Fruit fly (Drosophila melanogaster) whole organism, adult: Measurements from ENCODE around the gene CG32206.

Experiments used
- CG12768 ChIP-seq: fragments of 200-800 bp; sonication (Bioruptor generic); optimal IDR thresholded peaks from 2 replicates; lab custom pipeline; 2017; ENCODE audit warnings: missing biosample characterization, missing genetic modification characterization, mild to moderate bottlenecking, moderate library complexity, missing genetic modification reagents
- CG14711 ChIP-seq: fragments of 200-800 bp; sonication (Bioruptor generic); optimal IDR thresholded peaks from 2 replicates; lab custom pipeline; 2018; ENCODE audit warnings: missing biosample characterization, mild to moderate bottlenecking, missing genetic modification characterization, moderate library complexity
- CG33017 ChIP-seq: fragments of 200-800 bp; sonication (Bioruptor generic); optimal IDR thresholded peaks from 2 replicates; lab custom pipeline; 2018; ENCODE audit warnings: missing biosample characterization, mild to moderate bottlenecking, missing genetic modification characterization, moderate library complexity
- CG5204 ChIP-seq: fragments of 200-800 bp; sonication (Bioruptor generic); optimal IDR thresholded peaks from 2 replicates; lab custom pipeline; 2016; ENCODE audit warnings: missing biosample characterization, missing genetic modification characterization
- CG7101 ChIP-seq: fragments of 200-800 bp; sonication (Bioruptor generic); optimal IDR thresholded peaks from 2 replicates; lab custom pipeline; 2018; ENCODE audit warnings: missing biosample characterization, mild to moderate bottlenecking, missing genetic modification characterization, moderate library complexity
- Crg-1 ChIP-seq: fragments of 200-800 bp; sonication (Bioruptor generic); optimal IDR thresholded peaks from 2 replicates; lab custom pipeline; 2016; ENCODE audit warnings: missing biosample characterization, missing genetic modification characterization
- Hr96 ChIP-seq: fragments of 200-800 bp; sonication (Bioruptor generic); optimal IDR thresholded peaks from 2 replicates; lab custom pipeline; 2016; ENCODE audit warnings: missing biosample characterization, missing genetic modification characterization
- cic ChIP-seq: fragments of 200-800 bp; sonication (Bioruptor generic); optimal IDR thresholded peaks from 2 replicates; lab custom pipeline; 2017; ENCODE audit warnings: missing biosample characterization, mild to moderate bottlenecking, missing genetic modification characterization, moderate library complexity
- kay ChIP-seq: fragments of 200-800 bp; sonication (Bioruptor generic); peaks from one replicate; lab custom pipeline; 2016; ENCODE audit warnings: missing biosample characterization, missing genetic modification characterization, borderline replicate concordance
- ovo ChIP-seq: fragments of 200-800 bp; sonication (Bioruptor generic); optimal IDR thresholded peaks from 2 replicates; lab custom pipeline; 2016; ENCODE audit warnings: missing biosample characterization, missing genetic modification characterization
- pad ChIP-seq: fragments of 200-800 bp; sonication (Bioruptor generic); optimal IDR thresholded peaks from 3 replicates; lab custom pipeline; 2017; ENCODE audit warnings: missing biosample characterization, missing genetic modification characterization, mild to moderate bottlenecking, moderate library complexity, missing genetic modification reagents
- tj ChIP-seq: fragments of 200-800 bp; sonication (Bioruptor generic); optimal IDR thresholded peaks from 3 replicates; lab custom pipeline; 2017; ENCODE audit warnings: missing biosample characterization, mild to moderate bottlenecking, missing genetic modification characterization, moderate library complexity
- toe ChIP-seq: fragments of 200-800 bp; sonication (Bioruptor generic); optimal IDR thresholded peaks from 2 replicates; lab custom pipeline; 2016; ENCODE audit warnings: missing biosample characterization, missing genetic modification characterization

DNA sequence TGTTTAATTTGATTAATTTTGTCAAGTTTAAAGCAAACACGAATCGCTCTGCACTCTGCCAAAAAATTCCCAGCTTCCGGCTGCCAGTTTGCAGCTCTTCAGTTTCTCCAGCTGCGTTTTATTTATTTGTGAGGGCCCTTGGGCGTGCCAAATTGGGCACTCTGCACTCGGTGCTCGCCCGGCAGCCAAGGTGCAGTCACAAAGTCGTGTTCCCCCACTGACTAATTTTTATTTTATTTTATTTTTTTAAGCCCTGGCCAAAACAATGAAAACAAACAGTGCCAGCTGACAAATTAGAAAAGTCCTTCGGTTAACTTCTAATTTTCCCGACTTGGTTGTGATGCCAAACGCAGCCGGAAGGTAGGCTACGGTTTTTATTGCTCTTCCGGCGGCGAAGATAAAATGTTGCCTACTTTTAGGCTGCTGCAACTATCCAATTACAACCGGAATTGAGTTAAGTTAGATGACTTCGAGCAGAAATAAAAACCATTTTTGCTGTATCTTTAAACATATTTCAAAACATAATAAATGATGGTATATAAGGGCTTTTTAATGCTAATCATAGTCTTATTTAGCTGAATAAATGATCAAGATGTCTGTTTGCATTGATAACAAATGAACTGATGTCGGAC lies 63.1 kb downstream of the CG32206 start:
- no peak for TF ChIP-seq toe (GFP tag; lab: Kevin White, UChicago)
- no peak for TF ChIP-seq ovo (GFP tag; lab: Kevin White, UChicago)
- no peak for TF ChIP-seq tj
- no peak for TF ChIP-seq Crg-1
- TF ChIP-seq Hr96 (GFP tag; lab: Kevin White, UChicago) = no peak
- no peak for TF ChIP-seq CG12768
- no peak for TF ChIP-seq CG5204
- TF ChIP-seq CG14711 (tag; lab: Kevin White, UChicago) = no peak
- no peak for TF ChIP-seq cic (GFP tag; lab: Kevin White, UChicago)
- no peak for TF ChIP-seq pad (GFP tag; lab: Kevin White, UChicago)
- TF ChIP-seq kay (GFP tag; lab: Kevin White, UChicago) = no peak
- TF ChIP-seq CG7101 = no peak
- no peak for TF ChIP-seq CG33017 (tag; lab: Kevin White, UChicago)
